Fruit fly (Drosophila melanogaster): ENCODE results near the gene CG17026.

The CG17026 gene

DNA sequence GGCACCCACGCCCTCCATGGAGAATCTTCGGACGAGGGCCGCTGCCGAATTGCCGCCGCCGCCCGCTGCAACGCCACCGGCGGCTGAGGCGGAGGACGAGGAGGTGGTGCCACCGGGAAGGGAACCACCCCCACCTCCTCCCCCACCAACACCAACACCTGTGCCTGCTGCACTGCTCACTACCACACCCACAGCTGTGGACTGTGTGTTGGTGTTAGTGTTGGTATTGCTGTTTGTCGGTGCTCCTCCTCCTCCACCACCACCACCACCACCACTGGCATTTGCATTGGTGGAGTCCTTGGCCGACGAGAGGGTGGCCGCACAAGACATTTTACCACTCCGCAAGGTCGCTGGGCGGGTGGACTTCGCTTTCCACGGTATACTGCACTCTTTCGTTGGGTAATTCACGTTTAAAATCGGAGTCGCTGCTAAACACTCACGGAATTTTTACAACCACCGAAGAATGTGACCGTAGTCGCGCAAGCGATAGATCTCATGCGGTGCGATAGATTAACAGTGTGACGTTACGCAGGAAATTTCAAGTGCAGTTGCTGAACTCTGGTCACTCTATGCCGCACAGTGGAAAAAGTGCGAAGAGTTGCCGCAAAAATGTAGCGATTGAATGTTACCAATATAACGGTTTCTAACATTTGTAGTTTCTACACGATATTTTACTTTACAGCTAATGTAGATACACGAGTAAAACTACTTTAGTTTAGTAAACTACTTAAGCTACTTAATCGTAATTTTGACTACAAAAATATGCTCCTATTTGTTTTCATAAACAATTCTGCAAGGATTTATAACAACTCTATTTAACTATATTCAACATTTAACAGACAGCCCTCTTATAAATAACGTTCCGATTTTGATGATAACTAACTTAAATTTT is 36.4 kb downstream of the CG17026 start, which contains the start of gene mib1 (continued):
- peak; percentile 35; the same call in 2 of the 3 replicates for TF ChIP-seq ken (GFP tag; IDR thresholded peaks at IDR 0.05)
- peak; percentile 19 for TF ChIP-seq CG10979 (tag; optimal IDR thresholded peaks at IDR 0.05)
- TF ChIP-seq tx (GFP tag; optimal IDR thresholded peaks at IDR 0.05) = no peak
- peak in 1 of 2 experiments; percentile 76 for TF ChIP-seq Pdp1 (GFP tag; optimal IDR thresholded peaks at IDR 0.05)
- TF ChIP-seq Nf-YB (GFP tag; optimal IDR thresholded peaks at IDR 0.05) = peak; percentile 19
- TF ChIP-seq odd (GFP tag; optimal IDR thresholded peaks at IDR 0.05) = peak; percentile 10
- no peak for TF ChIP-seq kay (GFP tag; optimal IDR thresholded peaks at IDR 0.05)
- peak; percentile 27 for TF ChIP-seq shn (GFP tag; optimal IDR thresholded peaks at IDR 0.05)
- peak; percentile 50 for TF ChIP-seq CG13624 (GFP tag; optimal IDR thresholded peaks at IDR 0.05)
- TF ChIP-seq D (optimal IDR thresholded peaks at IDR 0.05) = peak; percentile 78
- TF ChIP-seq D (GFP tag; optimal IDR thresholded peaks at IDR 0.05) = no peak
- TF ChIP-seq kah (GFP tag; optimal IDR thresholded peaks at IDR 0.05) = peak; percentile 86
- peak; percentile 15 for TF ChIP-seq CG4328 (GFP tag; optimal IDR thresholded peaks at IDR 0.05)
- no peak for TF ChIP-seq fd102C (GFP tag; optimal IDR thresholded peaks at IDR 0.05)
- peak; percentile 95 for TF ChIP-seq bbx (GFP tag; IDR thresholded peaks at IDR 0.05; ENCODE audit: partially characterized antibody)
- TF ChIP-seq TFAM (GFP tag; optimal IDR thresholded peaks at IDR 0.05) = no peak
- peak; percentile 39 for TF ChIP-seq CG12071 (GFP tag; optimal IDR thresholded peaks at IDR 0.05)
- TF ChIP-seq CG4360 (GFP tag; IDR thresholded peaks at IDR 0.05) = 0 out of 2 replicates have a peak, but pooled peaks have one; percentile 30
- peak; percentile 3 for TF ChIP-seq cwo (GFP tag; optimal IDR thresholded peaks at IDR 0.05)
- TF ChIP-seq CG33557 (GFP tag; optimal IDR thresholded peaks at IDR 0.05) = peak; percentile 12
- no peak for TF ChIP-seq peb (GFP tag; IDR thresholded peaks at IDR 0.05)
- TF ChIP-seq jing (GFP tag; optimal IDR thresholded peaks at IDR 0.05) = no peak
- TF ChIP-seq CG16813 (GFP tag; IDR thresholded peaks at IDR 0.05; ENCODE audit: partially characterized antibody) = peak; percentile 92
- TF ChIP-seq CG5245 (GFP tag; optimal IDR thresholded peaks at IDR 0.05) = no peak
- TF ChIP-seq CG9817 (tag; optimal IDR thresholded peaks at IDR 0.05) = peak; percentile 38
- peak; percentile 76; the same call in 2 of the 3 replicates for TF ChIP-seq CG34422 (GFP tag; IDR thresholded peaks at IDR 0.05)
- TF ChIP-seq Dbx (GFP tag; IDR thresholded peaks at IDR 0.05) = 0 out of 3 replicates have a peak, but pooled peaks have one; percentile 5
- TF ChIP-seq Asciz (GFP tag; optimal IDR thresholded peaks at IDR 0.05) = no peak
- 0 out of 2 replicates have a peak, but pooled peaks have one; percentile 25 for TF ChIP-seq stc (GFP tag; IDR thresholded peaks at IDR 0.05)
- TF ChIP-seq E2f1 (GFP tag; IDR thresholded peaks at IDR 0.05) = no peak
- peak; percentile 75 for TF ChIP-seq NFAT (GFP tag; IDR thresholded peaks at IDR 0.05)
- TF ChIP-seq esg (GFP tag; conservative IDR thresholded peaks at IDR 0.05) = no peak
- no peak for TF ChIP-seq sc (optimal IDR thresholded peaks at IDR 0.05)
- no peak for TF ChIP-seq sc (GFP tag; optimal IDR thresholded peaks at IDR 0.05)
- peak; percentile 89 for TF ChIP-seq knrl (GFP tag; IDR thresholded peaks at IDR 0.05; ENCODE audit: partially characterized antibody)
- TF ChIP-seq Adf1 (GFP tag; IDR thresholded peaks at IDR 0.05) = peak; percentile 38; the same call in 1 of the 2 replicates
- TF ChIP-seq tup (GFP tag; optimal IDR thresholded peaks at IDR 0.05) = no peak
- TF ChIP-seq twi (tag; optimal IDR thresholded peaks at IDR 0.05) = peak; percentile 19
- peak; percentile 79 for TF ChIP-seq CG10267 (tag; optimal IDR thresholded peaks at IDR 0.05)
- no peak for TF ChIP-seq mam (GFP tag; optimal IDR thresholded peaks at IDR 0.05)
- TF ChIP-seq CG8388 (GFP tag; optimal IDR thresholded peaks at IDR 0.05) = no peak
- TF ChIP-seq zen (tag; optimal IDR thresholded peaks at IDR 0.05) = no peak
- TF ChIP-seq otp (GFP tag; IDR thresholded peaks at IDR 0.05) = no peak
- TF ChIP-seq CG8478 (optimal IDR thresholded peaks at IDR 0.05) = peak; percentile 84
- TF ChIP-seq CG3995 (GFP tag; optimal IDR thresholded peaks at IDR 0.05) = peak; percentile 53
- peak; percentile 18 for TF ChIP-seq Kr (GFP tag; optimal IDR thresholded peaks at IDR 0.05)
- TF ChIP-seq gt (GFP tag; IDR thresholded peaks at IDR 0.05) = no peak
- TF ChIP-seq cas (GFP tag; IDR thresholded peaks at IDR 0.05) = no peak
- TF ChIP-seq CG11085 (GFP tag; IDR thresholded peaks at IDR 0.05) = no peak
- no peak for TF ChIP-seq br (optimal IDR thresholded peaks at IDR 0.05)

Measured in whole organism, embryonic.